Worm (Caenorhabditis elegans) whole organism, dauer: ENCODE measurements around the gene lmtr-3.

Experiments
- unc-62 ChIP-seq: sonication (generic microtip); optimal IDR thresholded peaks from 2 replicates; lab custom pipeline; 2017; ENCODE audit warnings: missing biosample characterization, missing genetic modification reagents, missing genetic modification characterization

Gene lmtr-3

ce11 chrV:11140326-11140725 is 16.3 kb downstream of the lmtr-3 start:
- TF ChIP-seq unc-62 = no peak

- no peak for TF ChIP-seq unc-62
These were observed 17.2 kb downstream of the lmtr-3 start, which contains the start of gene folt-1 for ce11 chrV:11141179-11141578. Gene folt-1 (plus strand): TSS chrV:11141479.

- TF ChIP-seq unc-62 = no peak
These were observed 20.7 kb downstream of the lmtr-3 start, which contains the start of gene C06H2.7 for ce11 chrV:11144694-11145093. Gene C06H2.7 (minus strand): TSS chrV:11144794.

ce11 chrV:11146958-11147779 is 23.2 kb downstream of the lmtr-3 start, which contains the start of the genes T19C4.24 and nlp-33:
Gene T19C4.24 (minus strand): TSS chrV:11147008.
Gene nlp-33 (plus strand): TSS chrV:11147346.
- TF ChIP-seq unc-62 = no peak

- TF ChIP-seq unc-62 = no peak
These were observed 23.8 kb downstream of the lmtr-3 start for ce11 chrV:11147780-11148144.

ce11 chrV:11148971-11149370 is 25.0 kb downstream of the lmtr-3 start:
- no peak for TF ChIP-seq unc-62

- no peak for TF ChIP-seq unc-62
These were observed 25.4 kb downstream of the lmtr-3 start, which contains the start of gene T19C4.1 for ce11 chrV:11149405-11149804. Gene T19C4.1 (plus strand): TSS chrV:11149705.

- no peak for TF ChIP-seq unc-62
These were observed 28.3 kb downstream of the lmtr-3 start, which contains the start of gene srg-39 for ce11 chrV:11152333-11152732. Gene srg-39 (minus strand): TSS chrV:11152433.

ce11 chrV:11155553-11155952 is 31.6 kb downstream of the lmtr-3 start, which contains the start of gene srg-38:
Gene srg-38 (minus strand): TSS chrV:11155653.
- no peak for TF ChIP-seq unc-62

ce11 chrV:11156589-11156988 is 32.6 kb downstream of the lmtr-3 start:
- no peak for TF ChIP-seq unc-62

- no peak for TF ChIP-seq unc-62
These were observed 34.0 kb downstream of the lmtr-3 start, which contains the start of gene srg-42 for ce11 chrV:11157947-11158346. Gene srg-42 (minus strand): TSS chrV:11158047.

ce11 chrV:11161791-11162190 is 37.8 kb downstream of the lmtr-3 start, which contains the start of gene srg-41:
Gene srg-41 (minus strand): TSS chrV:11161891.
- TF ChIP-seq unc-62 = no peak

- no peak for TF ChIP-seq unc-62
These were observed 40.5 kb downstream of the lmtr-3 start, which contains the start of gene srg-40 for ce11 chrV:11164475-11164874. Gene srg-40 (minus strand): TSS chrV:11164575.

- no peak for TF ChIP-seq unc-62
These were observed 43.8 kb downstream of the lmtr-3 start for ce11 chrV:11167745-11168144.

- TF ChIP-seq unc-62 = no peak
These were observed 46.8 kb downstream of the lmtr-3 start for ce11 chrV:11170564-11171329.

- TF ChIP-seq unc-62 = no peak
These were observed 47.9 kb downstream of the lmtr-3 start, which contains the start of gene T19C4.5 for ce11 chrV:11171906-11172305. Gene T19C4.5 (plus strand): TSS chrV:11172213.

- TF ChIP-seq unc-62 = no peak
These were observed 48.7 kb downstream of the lmtr-3 start for ce11 chrV:11172667-11173066.
